Worm (Caenorhabditis elegans) whole organism, midembryonic: ENCODE measurements around the gene sqv-7.

ENCODE experiments used
- T22C8.4 ChIP-seq: fragments of 200-800 bp; sonication (Bioruptor generic); IDR thresholded peaks from 2 replicates; pipeline ENCODE4 v1.3.6; 2022; ENCODE audit warnings: missing genetic modification characterization, missing compliant biosample characterization
- cog-1 ChIP-seq: sonication (generic microtip); optimal IDR thresholded peaks from 2 replicates; lab custom pipeline; 2016; ENCODE audit warnings: missing genetic modification characterization, missing compliant biosample characterization
- flt-1 ChIP-seq: fragments of 200-800 bp; sonication (Bioruptor generic); IDR thresholded peaks from 2 replicates; pipeline ENCODE4 v1.3.6; 2022; ENCODE audit warnings: missing genetic modification characterization, missing compliant biosample characterization
- med-1 ChIP-seq: sonication (generic microtip); optimal IDR thresholded peaks from 2 replicates; lab custom pipeline; 2017; ENCODE audit warnings: missing genetic modification characterization, mild to moderate bottlenecking, missing compliant biosample characterization, antibody characterized with exemption, missing genetic modification reagents; ENCODE audit not compliant: insufficient read depth
- ref-1 ChIP-seq: fragments of 200-800 bp; sonication (Bioruptor generic); conservative IDR thresholded peaks from 2 replicates; pipeline ENCODE4 v1.3.6; 2022; ENCODE audit warnings: missing genetic modification reagents, missing genetic modification characterization, missing compliant biosample characterization
- tab-1 ChIP-seq: fragments of 200-800 bp; sonication (Bioruptor generic); IDR thresholded peaks from 2 replicates; pipeline ENCODE4 v1.3.6; 2022; ENCODE audit warnings: missing genetic modification characterization, missing compliant biosample characterization
- ztf-23 ChIP-seq: fragments of 200-800 bp; sonication (Bioruptor generic); IDR thresholded peaks from 2 replicates; pipeline ENCODE4 v1.3.6; 2022; ENCODE audit warnings: missing genetic modification reagents, missing genetic modification characterization, missing compliant biosample characterization
- ztf-29 ChIP-seq: fragments of 200-800 bp; sonication (Bioruptor generic); IDR thresholded peaks from 2 replicates; pipeline ENCODE4 v1.3.6; 2022; ENCODE audit warnings: missing genetic modification reagents, missing genetic modification characterization, missing compliant biosample characterization

DNA sequence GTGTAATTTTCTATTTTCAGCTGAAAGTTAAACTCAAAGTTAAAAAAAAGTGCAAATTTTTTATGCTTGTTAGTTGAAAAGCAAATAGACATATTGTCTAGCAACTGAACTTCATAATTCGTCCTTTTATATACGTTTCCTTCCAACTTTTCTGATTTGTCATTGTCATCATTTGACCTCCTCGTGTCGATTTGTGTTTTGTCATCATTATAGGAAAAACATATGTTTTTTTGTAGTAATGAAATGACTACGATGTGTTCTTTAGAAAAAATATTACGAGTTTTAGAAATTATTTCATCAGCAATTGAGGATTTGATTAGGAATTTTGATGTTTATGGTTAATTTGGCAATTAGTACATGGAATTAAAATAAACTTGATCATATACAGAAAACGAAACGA is 48.3 kb upstream of the sqv-7 start:
- TF ChIP-seq tab-1 (GFP tag; lab: Robert Waterston, UW) (no peak), cog-1 (tag; lab: Kevin White, UChicago) (no peak), flt-1 (GFP tag; lab: Robert Waterston, UW) (no peak), med-1 (GFP tag; lab: Kevin White, UChicago) (no peak), ztf-29 (GFP tag; lab: Robert Waterston, UW) (no peak), T22C8.4 (no peak), ref-1 (GFP tag; lab: Robert Waterston, UW) (no peak), ztf-23 (GFP tag; lab: Robert Waterston, UW) (no peak)
